Fruit fly (Drosophila melanogaster) whole organism, pupa: Measurements from ENCODE around the gene lectin-29Ca.
A peak's percentile ranks its signal among the peaks of the same experiment; 100 is the strongest.

Experiments
- CG10348 ChIP-seq: fragments of 200-800 bp; sonication (Bioruptor generic); IDR thresholded peaks from 2 replicates; pipeline ENCODE4 v1.3.6; 2022; ENCODE audit warnings: missing biosample characterization, missing genetic modification characterization
- CG13204 ChIP-seq: fragments of 200-800 bp; sonication (Bioruptor generic); optimal IDR thresholded peaks from 2 replicates; lab custom pipeline; 2018; ENCODE audit warnings: missing biosample characterization, mild to moderate bottlenecking, missing genetic modification characterization, moderate library complexity
- CG8159 ChIP-seq: fragments of 200-800 bp; sonication (Bioruptor generic); optimal IDR thresholded peaks from 3 replicates; lab custom pipeline; 2018; ENCODE audit warnings: missing biosample characterization, mild to moderate bottlenecking, missing genetic modification characterization, moderate library complexity
- EcR ChIP-seq: fragments of 200-800 bp; sonication (Bioruptor generic); optimal IDR thresholded peaks from 3 replicates; lab custom pipeline; 2019; ENCODE audit warnings: missing biosample characterization, missing genetic modification characterization, mild to moderate bottlenecking, moderate library complexity, missing genetic modification reagents
- Pif1B ChIP-seq: fragments of 200-800 bp; sonication (Bioruptor generic); optimal IDR thresholded peaks from 3 replicates; lab custom pipeline; 2016; ENCODE audit warnings: missing biosample characterization, missing genetic modification characterization
- Snoo ChIP-seq: fragments of 200-800 bp; sonication (Bioruptor generic); optimal IDR thresholded peaks from 3 replicates; lab custom pipeline; 2017; ENCODE audit warnings: missing biosample characterization, mild to moderate bottlenecking, missing genetic modification characterization, inconsistent platforms
- gl ChIP-seq: fragments of 200-800 bp; sonication (Bioruptor generic); optimal IDR thresholded peaks from 2 replicates; lab custom pipeline; 2018; ENCODE audit warnings: missing biosample characterization, mild to moderate bottlenecking, missing genetic modification characterization

- TF ChIP-seq Snoo (tag; lab: Kevin White, UChicago): no peak
- TF ChIP-seq CG8159 (tag; lab: Kevin White, UChicago): peak; percentile 38
- peak; percentile 6 for TF ChIP-seq Pif1B (GFP tag; lab: Kevin White, UChicago)
- TF ChIP-seq CG13204 (GFP tag; lab: Kevin White, UChicago): peak; percentile 66
- peak; percentile 31 for TF ChIP-seq EcR
- TF ChIP-seq CG10348 (GFP tag; lab: Robert Waterston, UW): no peak
- TF ChIP-seq gl (tag; lab: Kevin White, UChicago): peak; percentile 69
These were observed 26.3 kb upstream of the lectin-29Ca start for dm6 chr2L:8420259-8420930.
